Fruit fly (Drosophila melanogaster) whole organism, embryonic: ENCODE measurements around the gene Bx.

Experiments used
- Asciz ChIP-seq: fragments of 200-800 bp; sonication (Bioruptor generic); optimal IDR thresholded peaks from 2 replicates; lab custom pipeline; 2017; ENCODE audit warnings: missing biosample characterization, mild to moderate bottlenecking, missing genetic modification characterization, missing genetic modification reagents
- BEAF-32 ChIP-seq: fragments of 200-800 bp; sonication (Bioruptor generic); optimal IDR thresholded peaks from 3 replicates; lab custom pipeline; 2017; ENCODE audit warnings: missing biosample characterization, missing genetic modification characterization, mild to moderate bottlenecking, moderate library complexity, missing genetic modification reagents
- CG10267 ChIP-seq: fragments of 200-800 bp; sonication (Bioruptor generic); optimal IDR thresholded peaks from 2 replicates; lab custom pipeline; 2018; ENCODE audit warnings: missing biosample characterization, mild to moderate bottlenecking, missing genetic modification characterization, moderate library complexity
- CG10979 ChIP-seq: fragments of 200-800 bp; sonication (Bioruptor generic); optimal IDR thresholded peaks from 2 replicates; lab custom pipeline; 2018; ENCODE audit warnings: missing biosample characterization, mild to moderate bottlenecking, missing genetic modification characterization, moderate library complexity
- CG11504 ChIP-seq: fragments of 200-800 bp; sonication (Bioruptor generic); optimal IDR thresholded peaks from 3 replicates; lab custom pipeline; 2019; ENCODE audit warnings: missing biosample characterization, mild to moderate bottlenecking, missing genetic modification characterization, moderate library complexity
- CG13424 ChIP-seq: fragments of 200-800 bp; sonication (Bioruptor generic); optimal IDR thresholded peaks from 2 replicates; lab custom pipeline; 2019; ENCODE audit warnings: missing biosample characterization, mild to moderate bottlenecking, missing genetic modification characterization, moderate library complexity
- CG13775 ChIP-seq: fragments of 200-800 bp; sonication (Bioruptor generic); optimal IDR thresholded peaks from 3 replicates; lab custom pipeline; 2017; ENCODE audit warnings: missing biosample characterization, mild to moderate bottlenecking, missing genetic modification characterization
- CG14710 ChIP-seq: fragments of 200-800 bp; sonication (Bioruptor generic); optimal IDR thresholded peaks from 3 replicates; lab custom pipeline; 2019; ENCODE audit warnings: missing biosample characterization, mild to moderate bottlenecking, missing genetic modification characterization, moderate library complexity
- CG15696 ChIP-seq: fragments of 200-800 bp; sonication (Bioruptor generic); optimal IDR thresholded peaks from 2 replicates; lab custom pipeline; 2019; ENCODE audit warnings: missing biosample characterization, mild to moderate bottlenecking, missing genetic modification characterization, moderate library complexity
- CG17186 ChIP-seq: fragments of 200-800 bp; sonication (Bioruptor generic); optimal IDR thresholded peaks from 3 replicates; lab custom pipeline; 2017; ENCODE audit warnings: missing biosample characterization, missing genetic modification reagents, missing genetic modification characterization
- CG17361 ChIP-seq: fragments of 200-800 bp; sonication (Bioruptor generic); IDR thresholded peaks from 3 replicates; pipeline ENCODE4 v1.3.6; 2022; ENCODE audit warnings: missing biosample characterization, missing genetic modification characterization
- CG2712 ChIP-seq: fragments of 200-800 bp; optimal IDR thresholded peaks from 3 replicates; lab custom pipeline; 2019; ENCODE audit warnings: missing biosample characterization, mild to moderate bottlenecking, missing genetic modification characterization, moderate library complexity
- CG31441 ChIP-seq: fragments of 200-800 bp; sonication (Bioruptor generic); IDR thresholded peaks from 2 replicates; pipeline ENCODE4 v1.3.6; 2022; ENCODE audit warnings: missing biosample characterization, missing genetic modification characterization
- CG7372 ChIP-seq: fragments of 200-800 bp; sonication (Bioruptor generic); IDR thresholded peaks from 2 replicates; pipeline ENCODE4 v1.3.6; 2022; ENCODE audit warnings: missing biosample characterization, missing genetic modification characterization
- CG7987 ChIP-seq: fragments of 200-800 bp; sonication (Bioruptor generic); optimal IDR thresholded peaks from 2 replicates; lab custom pipeline; 2018; ENCODE audit warnings: missing biosample characterization, mild to moderate bottlenecking, missing genetic modification characterization, moderate library complexity
- CG8478 ChIP-seq: fragments of >200 bp; optimal IDR thresholded peaks from 2 replicates; lab custom pipeline; 2018
- CG9797 ChIP-seq: fragments of 200-800 bp; sonication (Bioruptor generic); optimal IDR thresholded peaks from 3 replicates; lab custom pipeline; 2018; ENCODE audit warnings: missing biosample characterization, mild to moderate bottlenecking, missing genetic modification characterization
- CTCF ChIP-seq: fragments of 200-800 bp; sonication (Bioruptor generic); optimal IDR thresholded peaks from 2 replicates; lab custom pipeline; 2017; ENCODE audit warnings: missing biosample characterization, mild to moderate bottlenecking, missing genetic modification characterization, moderate library complexity
- Dfd ChIP-seq, 2 experiments: fragments of >200 bp; optimal IDR thresholded peaks; 2 replicates each; lab custom pipeline; 2017; ENCODE audit warnings: missing biosample characterization in 2 of 2, missing genetic modification characterization in 2 of 2
- Dip2 ChIP-seq: fragments of 200-800 bp; sonication (Bioruptor generic); IDR thresholded peaks from 2 replicates; pipeline ENCODE4 v1.3.6; 2022; ENCODE audit warnings: missing biosample characterization, missing genetic modification characterization
- E2f2 ChIP-seq: fragments of 200-800 bp; sonication (Bioruptor generic); IDR thresholded peaks from 2 replicates; pipeline ENCODE4 v1.3.6; 2022; ENCODE audit warnings: missing biosample characterization, missing genetic modification characterization
- Ets65A ChIP-seq: fragments of 200-800 bp; sonication (Bioruptor generic); peaks from one replicate; lab custom pipeline; 2016; ENCODE audit warnings: missing biosample characterization, missing genetic modification characterization
- Ets97D ChIP-seq: fragments of 200-800 bp; sonication (Bioruptor generic); optimal IDR thresholded peaks from 3 replicates; lab custom pipeline; 2016; ENCODE audit warnings: missing biosample characterization, missing genetic modification characterization
- HHEX ChIP-seq: fragments of 200-800 bp; sonication (Bioruptor generic); optimal IDR thresholded peaks from 3 replicates; lab custom pipeline; 2017; ENCODE audit warnings: missing biosample characterization, mild to moderate bottlenecking, missing genetic modification characterization, missing genetic modification reagents
- Lhr ChIP-seq: fragments of 200-800 bp; sonication (Bioruptor generic); optimal IDR thresholded peaks from 3 replicates; lab custom pipeline; 2017; ENCODE audit warnings: mild to moderate bottlenecking, missing biosample characterization, missing genetic modification reagents, missing genetic modification characterization
- Med ChIP-seq: fragments of 200-800 bp; sonication (Bioruptor generic); peaks from one replicate; lab custom pipeline; 2016; ENCODE audit warnings: missing biosample characterization, missing genetic modification characterization, mild to moderate bottlenecking, inconsistent platforms, moderate library complexity
- Sry-δ ChIP-seq: fragments of 200-800 bp; sonication (Bioruptor generic); optimal IDR thresholded peaks from 2 replicates; lab custom pipeline; 2016; ENCODE audit warnings: missing biosample characterization, missing genetic modification characterization
- cg ChIP-seq: fragments of 200-800 bp; sonication (Bioruptor generic); optimal IDR thresholded peaks from 3 replicates; lab custom pipeline; 2019; ENCODE audit warnings: missing biosample characterization, mild to moderate bottlenecking, missing genetic modification characterization, moderate library complexity
- ci ChIP-seq: fragments of 200-800 bp; sonication (Bioruptor generic); IDR thresholded peaks from 3 replicates; pipeline ENCODE4 v1.3.6; 2022; ENCODE audit warnings: missing biosample characterization, missing genetic modification characterization
- dpn ChIP-seq, 2 experiments: fragments of 200-800 bp; sonication (Bioruptor generic); optimal IDR thresholded peaks; 3 replicates each; lab custom pipeline; 2016; ENCODE audit warnings: missing biosample characterization in 2 of 2, missing genetic modification characterization in 2 of 2
- ems ChIP-seq: fragments of 200-800 bp; sonication (Bioruptor generic); optimal IDR thresholded peaks from 3 replicates; lab custom pipeline; 2016; ENCODE audit warnings: missing biosample characterization, missing genetic modification characterization
- gfzf ChIP-seq: fragments of 200-800 bp; sonication (Bioruptor generic); optimal IDR thresholded peaks from 2 replicates; lab custom pipeline; 2016; ENCODE audit warnings: missing biosample characterization, mild to moderate bottlenecking, missing genetic modification characterization, moderate library complexity
- hkb ChIP-seq, 2 experiments: fragments of 200-800 bp in 1 of 2; fragments of >200 bp in 1 of 2; sonication (Bioruptor generic) in 1 of 2; IDR thresholded peaks in 1 of 2; optimal IDR thresholded peaks in 1 of 2; 2 replicates each; pipeline versions ENCODE4 v1.3.6 to Lab custom; 2017 to 2022; ENCODE audit warnings: missing biosample characterization in 1 of 2, missing genetic modification characterization in 1 of 2
- insv ChIP-seq, 2 experiments: fragments of 200-800 bp; sonication (Bioruptor generic); optimal IDR thresholded peaks; 3 replicates each; lab custom pipeline; 2016 to 2018; ENCODE audit warnings: missing biosample characterization in 2 of 2, missing genetic modification characterization in 2 of 2
- nmo ChIP-seq: fragments of 200-800 bp; sonication (Bioruptor generic); optimal IDR thresholded peaks from 2 replicates; lab custom pipeline; 2018; ENCODE audit warnings: missing biosample characterization, mild to moderate bottlenecking, missing genetic modification characterization, moderate library complexity
- otp ChIP-seq: fragments of 200-800 bp; sonication (Bioruptor generic); IDR thresholded peaks from 3 replicates; pipeline ENCODE4, ENCODE4 v1.3.6; 2022; ENCODE audit warnings: missing biosample characterization, missing genetic modification characterization
- phol ChIP-seq: fragments of 200-800 bp; sonication (Bioruptor generic); optimal IDR thresholded peaks from 3 replicates; lab custom pipeline; 2018; ENCODE audit warnings: missing biosample characterization, mild to moderate bottlenecking, missing genetic modification characterization, moderate library complexity
- pita ChIP-seq: fragments of 200-800 bp; sonication (Bioruptor generic); optimal IDR thresholded peaks from 2 replicates; lab custom pipeline; 2017; ENCODE audit warnings: missing biosample characterization, mild to moderate bottlenecking, missing genetic modification characterization
- sima ChIP-seq: fragments of 200-800 bp; sonication (Bioruptor generic); optimal IDR thresholded peaks from 2 replicates; lab custom pipeline; 2016; ENCODE audit warnings: missing biosample characterization, missing genetic modification characterization
- slp2 ChIP-seq: fragments of 200-800 bp; sonication (Bioruptor generic); optimal IDR thresholded peaks from 2 replicates; lab custom pipeline; 2016; ENCODE audit warnings: missing biosample characterization, missing genetic modification characterization
- trem ChIP-seq: fragments of 200-800 bp; optimal IDR thresholded peaks from 3 replicates; lab custom pipeline; 2019; ENCODE audit warnings: missing biosample characterization, mild to moderate bottlenecking, missing genetic modification characterization, moderate library complexity
- yki ChIP-seq: fragments of >200 bp; optimal IDR thresholded peaks from 3 replicates; lab custom pipeline; 2018
- zfh2 ChIP-seq: fragments of 200-800 bp; sonication (Bioruptor generic); optimal IDR thresholded peaks from 2 replicates; lab custom pipeline; 2016; ENCODE audit warnings: missing biosample characterization, missing genetic modification characterization

The Bx gene

DNA sequence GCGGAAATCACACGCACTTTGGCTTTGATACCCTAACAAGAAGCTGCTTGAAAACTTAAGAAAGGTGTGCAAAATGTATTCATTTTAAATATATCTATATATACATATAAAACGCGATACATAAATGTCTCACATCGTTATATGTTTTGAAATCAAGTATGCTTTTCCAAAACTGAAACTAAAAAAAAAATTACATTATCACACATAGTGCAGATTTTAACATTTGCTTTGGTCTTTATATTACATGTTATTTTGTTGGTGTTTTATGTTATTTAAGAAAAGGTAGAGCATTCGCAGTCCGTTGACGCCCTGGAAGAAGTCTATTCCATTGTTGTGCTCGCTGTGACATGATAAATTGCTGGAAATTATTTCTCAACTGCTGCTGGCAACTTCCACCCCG is 102.9 kb downstream of the Bx start (continued):
- TF ChIP-seq CG31441 (GFP tag; lab: Robert Waterston, UW): 0 out of 2 replicates have a peak, but pooled peaks have one; percentile 10
- no peak for TF ChIP-seq Lhr (GFP tag; lab: Kevin White, UChicago)
- TF ChIP-seq sima (GFP tag; lab: Kevin White, UChicago): no peak
- TF ChIP-seq CG11504 (tag; lab: Kevin White, UChicago): peak; percentile 44
- no peak for TF ChIP-seq cg
- no peak for TF ChIP-seq CG13775 (GFP tag; lab: Kevin White, UChicago)
- peak; percentile 2 for TF ChIP-seq CG2712 (tag; lab: Kevin White, UChicago)
- no peak for TF ChIP-seq CG10267
- no peak for TF ChIP-seq insv (GFP tag; optimal IDR thresholded peaks at IDR 0.05; lab: Kevin White, UChicago)
- TF ChIP-seq otp: no peak
- TF ChIP-seq zfh2: no peak
- TF ChIP-seq ems (GFP tag; lab: Kevin White, UChicago): no peak
- TF ChIP-seq CG13424: peak; percentile 30
- TF ChIP-seq CG17186 (GFP tag; lab: Kevin White, UChicago): no peak
- no peak for TF ChIP-seq CG7987 (GFP tag; lab: Kevin White, UChicago)
- TF ChIP-seq, all 482 proteins: peak for 17

DNA sequence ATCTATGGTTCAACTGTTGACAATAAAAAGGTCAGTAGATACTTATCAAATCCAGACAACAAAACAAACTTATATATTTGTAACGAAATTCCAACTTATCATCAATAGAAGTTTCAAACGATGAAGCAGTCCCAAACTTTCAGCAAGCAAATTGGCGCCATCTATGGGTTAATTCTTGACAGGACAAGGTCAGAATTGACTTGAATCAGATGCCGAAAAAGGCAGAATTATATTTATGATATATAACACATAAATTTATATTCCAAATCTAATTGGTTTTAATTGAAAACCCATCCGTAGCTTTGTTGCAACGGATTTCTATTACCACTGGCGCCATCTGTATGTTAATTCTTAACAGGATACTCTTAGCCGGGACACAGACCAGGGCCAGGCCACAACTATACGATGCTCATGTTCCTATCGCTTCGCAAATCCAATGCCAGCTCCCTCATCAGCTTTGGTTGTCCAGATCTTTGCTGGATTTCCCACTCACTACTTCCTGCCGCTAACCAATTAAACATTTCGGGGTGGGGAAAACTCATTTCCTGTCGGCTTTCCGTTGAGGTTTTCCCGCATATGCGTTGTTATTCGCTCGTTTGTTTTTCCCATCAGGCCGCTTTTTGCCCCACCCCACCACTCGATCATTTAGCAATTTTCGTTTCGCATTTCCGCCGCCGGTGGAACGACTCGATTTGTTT is 106.6 kb downstream of the Bx start:
- TF ChIP-seq slp2 (GFP tag; lab: Kevin White, UChicago) (no peak), Asciz (GFP tag; lab: Kevin White, UChicago) (no peak), ci (GFP tag; lab: Robert Waterston, UW) (0 out of 3 replicates have a peak, but pooled peaks have one; percentile 42), Ets97D (GFP tag; lab: Kevin White, UChicago) (peak; percentile 72), Ets65A (GFP tag; lab: Kevin White, UChicago) (peak; percentile 68), CTCF (GFP tag; lab: Kevin White, UChicago) (peak; percentile 93), trem (peak; percentile 13), Sry-δ (peak; percentile 21), CG14710 (tag; lab: Kevin White, UChicago) (peak; percentile 18), yki (lab: Kevin White, UChicago) (peak; percentile 4), CG15696 (peak; percentile 23), Dfd (GFP tag; optimal IDR thresholded peaks at IDR 0.05; lab: Kevin White, UChicago) (no peak), CG7987 (GFP tag; lab: Kevin White, UChicago) (no peak), E2f2 (GFP tag; lab: Robert Waterston, UW) (no peak), CG10267 (peak; percentile 21), insv (GFP tag; optimal IDR thresholded peaks at IDR 0.05; lab: Kevin White, UChicago) (peak in 1 of 2 experiments; percentile 74), CG7372 (no peak), phol (peak; percentile 5), Med (peak; percentile 63), CG10979 (peak; percentile 45), CG9797 (no peak), pita (GFP tag; lab: Kevin White, UChicago) (peak; percentile 63), nmo (GFP tag; lab: Kevin White, UChicago) (peak; percentile 33), Dip2 (GFP tag; lab: Robert Waterston, UW) (peak; percentile 92), dpn (GFP tag; optimal IDR thresholded peaks at IDR 0.05; lab: Kevin White, UChicago) (no peak), gfzf (GFP tag; lab: Kevin White, UChicago) (peak; percentile 24), CG17361 (GFP tag; lab: Robert Waterston, UW) (peak; percentile 43; the same call in 2 of the 3 replicates), HHEX (no peak), CG8478 (lab: Kevin White, UChicago) (peak; percentile 40), hkb (optimal IDR thresholded peaks at IDR 0.05; lab: Kevin White, UChicago) (peak; percentile 65), hkb (GFP tag; IDR thresholded peaks at IDR 0.05; lab: Robert Waterston, UW) (no peak), BEAF-32 (GFP tag; lab: Kevin White, UChicago) (peak; percentile 25)
